Fruit fly (Drosophila melanogaster) whole organism, embryonic: ENCODE results near the gene CG42674.
A peak's percentile ranks its signal among the peaks of the same experiment; 100 is the strongest.

ENCODE experiments used
- Atf-2 ChIP-seq: fragments of 200-800 bp; sonication (Bioruptor generic); optimal IDR thresholded peaks from 2 replicates; lab custom pipeline; 2016; ENCODE audit warnings: missing biosample characterization, missing genetic modification characterization
- Awh ChIP-seq: fragments of 200-800 bp; sonication (Bioruptor generic); IDR thresholded peaks from 2 replicates; pipeline ENCODE4, ENCODE4 v1.3.6; 2022; ENCODE audit warnings: missing biosample characterization, missing genetic modification characterization
- CG1024 ChIP-seq: fragments of 200-800 bp; sonication (Bioruptor generic); IDR thresholded peaks from 2 replicates; pipeline ENCODE4 v1.3.6; 2022; ENCODE audit warnings: missing biosample characterization, missing genetic modification characterization
- CG10565 ChIP-seq: fragments of 200-800 bp; sonication (Bioruptor generic); optimal IDR thresholded peaks from 3 replicates; lab custom pipeline; 2016; ENCODE audit warnings: missing biosample characterization, mild to moderate bottlenecking, missing genetic modification characterization
- CG10654 ChIP-seq: fragments of 200-800 bp; sonication (Bioruptor generic); optimal IDR thresholded peaks from 2 replicates; lab custom pipeline; 2016; ENCODE audit warnings: missing biosample characterization, missing genetic modification characterization
- CG15269 ChIP-seq: fragments of 200-800 bp; sonication (Bioruptor generic); optimal IDR thresholded peaks from 2 replicates; lab custom pipeline; 2018; ENCODE audit warnings: missing biosample characterization, mild to moderate bottlenecking, missing genetic modification characterization, moderate library complexity
- CG2678 ChIP-seq: fragments of 200-800 bp; sonication (Bioruptor generic); optimal IDR thresholded peaks from 3 replicates; lab custom pipeline; 2019; ENCODE audit warnings: missing biosample characterization, mild to moderate bottlenecking, missing genetic modification characterization, moderate library complexity
- CG31441 ChIP-seq: fragments of 200-800 bp; sonication (Bioruptor generic); IDR thresholded peaks from 2 replicates; pipeline ENCODE4 v1.3.6; 2022; ENCODE audit warnings: missing biosample characterization, missing genetic modification characterization
- CG3407 ChIP-seq: fragments of 200-800 bp; sonication (Bioruptor generic); optimal IDR thresholded peaks from 2 replicates; lab custom pipeline; 2018; ENCODE audit warnings: missing biosample characterization, mild to moderate bottlenecking, missing genetic modification characterization
- CG6854 ChIP-seq: fragments of 200-800 bp; sonication (Bioruptor generic); optimal IDR thresholded peaks from 3 replicates; lab custom pipeline; 2017; ENCODE audit warnings: missing biosample characterization, mild to moderate bottlenecking, missing genetic modification characterization
- CG9727 ChIP-seq: fragments of 200-800 bp; sonication (Bioruptor generic); optimal IDR thresholded peaks from 3 replicates; lab custom pipeline; 2017; ENCODE audit warnings: missing biosample characterization, mild to moderate bottlenecking, missing genetic modification characterization
- D19A ChIP-seq: fragments of 200-800 bp; optimal IDR thresholded peaks from 3 replicates; lab custom pipeline; 2019; ENCODE audit warnings: missing biosample characterization, mild to moderate bottlenecking, missing genetic modification characterization, moderate library complexity
- Doc2 ChIP-seq: fragments of 200-800 bp; sonication (Bioruptor generic); IDR thresholded peaks from 2 replicates; pipeline ENCODE4 v1.3.6; 2022; ENCODE audit warnings: missing biosample characterization, missing genetic modification characterization
- E2f1 ChIP-seq: fragments of 200-800 bp; sonication (Bioruptor generic); IDR thresholded peaks from 2 replicates; pipeline ENCODE4 v1.3.6; 2022; ENCODE audit warnings: missing biosample characterization, missing genetic modification characterization
- Ets65A ChIP-seq: fragments of 200-800 bp; sonication (Bioruptor generic); peaks from one replicate; lab custom pipeline; 2016; ENCODE audit warnings: missing biosample characterization, missing genetic modification characterization
- Fer1 ChIP-seq: fragments of 200-800 bp; sonication (Bioruptor generic); optimal IDR thresholded peaks from 2 replicates; lab custom pipeline; 2017; ENCODE audit warnings: missing biosample characterization, mild to moderate bottlenecking, missing genetic modification characterization
- Gug ChIP-seq: fragments of 200-800 bp; sonication (Bioruptor generic); IDR thresholded peaks from 4 replicates; pipeline ENCODE4 v1.3.6; 2022; ENCODE audit warnings: missing biosample characterization, missing genetic modification characterization
- Hey ChIP-seq: fragments of 200-800 bp; sonication (Bioruptor generic); optimal IDR thresholded peaks from 3 replicates; lab custom pipeline; 2018; ENCODE audit warnings: missing biosample characterization, mild to moderate bottlenecking, missing genetic modification characterization
- Jarid2 ChIP-seq: fragments of 200-800 bp; sonication (Bioruptor generic); optimal IDR thresholded peaks from 3 replicates; lab custom pipeline; 2017; ENCODE audit warnings: mild to moderate bottlenecking, missing biosample characterization, missing genetic modification reagents, missing genetic modification characterization
- Meics ChIP-seq: fragments of 200-800 bp; sonication (Bioruptor generic); optimal IDR thresholded peaks from 2 replicates; lab custom pipeline; 2017; ENCODE audit warnings: missing biosample characterization, mild to moderate bottlenecking, missing genetic modification characterization
- Oaz ChIP-seq: fragments of 200-800 bp; sonication (Bioruptor generic); IDR thresholded peaks from 2 replicates; pipeline ENCODE4 v1.3.6; 2022; ENCODE audit warnings: missing biosample characterization, missing genetic modification characterization
- Ssrp ChIP-seq: fragments of 200-800 bp; sonication (Bioruptor generic); optimal IDR thresholded peaks from 2 replicates; lab custom pipeline; 2018; ENCODE audit warnings: missing biosample characterization, mild to moderate bottlenecking, missing genetic modification characterization, moderate library complexity
- Taf1 ChIP-seq: fragments of 200-800 bp; sonication (Bioruptor generic); IDR thresholded peaks from 2 replicates; pipeline ENCODE4 v1.3.6; 2022; ENCODE audit warnings: missing biosample characterization, missing genetic modification characterization
- amos ChIP-seq: fragments of 200-800 bp; sonication (Bioruptor generic); IDR thresholded peaks from 2 replicates; pipeline ENCODE4 v1.3.6; 2022; ENCODE audit warnings: missing biosample characterization, missing genetic modification characterization; ENCODE audit not compliant: partially characterized antibody
- cato ChIP-seq: fragments of 200-800 bp; sonication (Bioruptor generic); optimal IDR thresholded peaks from 2 replicates; lab custom pipeline; 2016; ENCODE audit warnings: missing biosample characterization, missing genetic modification characterization, borderline replicate concordance
- chinmo ChIP-seq: fragments of 200-800 bp; sonication (Bioruptor generic); IDR thresholded peaks from 4 replicates; pipeline ENCODE4 v1.3.6; 2022; ENCODE audit warnings: missing biosample characterization, missing genetic modification characterization; ENCODE audit not compliant: partially characterized antibody
- dan ChIP-seq: fragments of 200-800 bp; sonication (Bioruptor generic); IDR thresholded peaks from 2 replicates; pipeline ENCODE4 v1.3.6; 2022; ENCODE audit warnings: missing biosample characterization, missing genetic modification characterization
- disco-r ChIP-seq: fragments of 200-800 bp; sonication (Bioruptor generic); optimal IDR thresholded peaks from 2 replicates; lab custom pipeline; 2016; ENCODE audit warnings: missing biosample characterization, missing genetic modification characterization
- fd64A ChIP-seq: fragments of 200-800 bp; sonication (Bioruptor generic); optimal IDR thresholded peaks from 3 replicates; lab custom pipeline; 2018; ENCODE audit warnings: missing biosample characterization, mild to moderate bottlenecking, missing genetic modification characterization
- ftz-f1 ChIP-seq: fragments of 200-800 bp; sonication (Bioruptor generic); optimal IDR thresholded peaks from 2 replicates; lab custom pipeline; 2016; ENCODE audit warnings: missing biosample characterization, missing genetic modification characterization
- fu2 ChIP-seq: fragments of 200-800 bp; sonication (Bioruptor generic); optimal IDR thresholded peaks from 2 replicates; lab custom pipeline; 2016; ENCODE audit warnings: missing biosample characterization, missing genetic modification characterization
- gsb-n ChIP-seq: fragments of 200-800 bp; sonication (Bioruptor generic); optimal IDR thresholded peaks from 3 replicates; lab custom pipeline; 2018; ENCODE audit warnings: missing biosample characterization, mild to moderate bottlenecking, missing genetic modification characterization
- kay ChIP-seq: fragments of 200-800 bp; sonication (Bioruptor generic); optimal IDR thresholded peaks from 2 replicates; lab custom pipeline; 2016; ENCODE audit warnings: missing biosample characterization, missing genetic modification characterization
- lab ChIP-seq: fragments of 200-800 bp; sonication (Bioruptor generic); optimal IDR thresholded peaks from 3 replicates; lab custom pipeline; 2017; ENCODE audit warnings: missing biosample characterization, missing genetic modification characterization, mild to moderate bottlenecking, moderate library complexity, missing genetic modification reagents
- luna ChIP-seq: fragments of 200-800 bp; sonication (Bioruptor generic); optimal IDR thresholded peaks from 2 replicates; lab custom pipeline; 2016; ENCODE audit warnings: missing biosample characterization, missing genetic modification characterization
- pan ChIP-seq, 4 experiments: fragments of >200 bp in 3 of 4; fragments of 200-800 bp in 1 of 4; sonication (Bioruptor generic) in 1 of 4; optimal IDR thresholded peaks in 3 of 4; IDR thresholded peaks in 1 of 4; 2 replicates each; pipeline versions ENCODE4 v1.3.6 to Lab custom; 2017 to 2022; ENCODE audit warnings: missing biosample characterization in 2 of 4, missing genetic modification characterization in 2 of 4, mixed read lengths in 1 of 4
- pros ChIP-seq: fragments of 200-800 bp; sonication (Bioruptor generic); optimal IDR thresholded peaks from 3 replicates; lab custom pipeline; 2019; ENCODE audit warnings: missing biosample characterization, mild to moderate bottlenecking, missing genetic modification characterization, moderate library complexity
- ranshi ChIP-seq: fragments of 200-800 bp; sonication (Bioruptor generic); IDR thresholded peaks from 2 replicates; pipeline ENCODE4 v1.3.6; 2022; ENCODE audit warnings: missing biosample characterization, missing genetic modification characterization
- scrt ChIP-seq: fragments of 200-800 bp; sonication (Bioruptor generic); optimal IDR thresholded peaks from 2 replicates; lab custom pipeline; 2018; ENCODE audit warnings: missing biosample characterization, mild to moderate bottlenecking, missing genetic modification characterization, moderate library complexity
- shn ChIP-seq: fragments of 200-800 bp; sonication (Bioruptor generic); optimal IDR thresholded peaks from 3 replicates; lab custom pipeline; 2016; ENCODE audit warnings: missing biosample characterization, missing genetic modification characterization
- sna ChIP-seq: fragments of 200-800 bp; sonication (Bioruptor generic); IDR thresholded peaks from 2 replicates; pipeline ENCODE4 v1.3.6; 2022; ENCODE audit warnings: missing biosample characterization, missing genetic modification characterization; ENCODE audit not compliant: partially characterized antibody
- so ChIP-seq: fragments of 200-800 bp; sonication (Bioruptor generic); IDR thresholded peaks from 3 replicates; pipeline ENCODE4 v1.3.6; 2022; ENCODE audit warnings: missing biosample characterization, missing genetic modification characterization
- tio ChIP-seq: fragments of 200-800 bp; sonication (Bioruptor generic); optimal IDR thresholded peaks from 2 replicates; lab custom pipeline; 2017; ENCODE audit warnings: missing biosample characterization, missing genetic modification characterization, inconsistent platforms
- tna ChIP-seq: fragments of 200-800 bp; sonication (Bioruptor generic); IDR thresholded peaks from 2 replicates; pipeline ENCODE4 v1.3.6; 2022; ENCODE audit warnings: missing biosample characterization, missing genetic modification characterization; ENCODE audit not compliant: partially characterized antibody
- trh ChIP-seq: fragments of 200-800 bp; sonication (Bioruptor generic); optimal IDR thresholded peaks from 2 replicates; lab custom pipeline; 2016; ENCODE audit warnings: missing biosample characterization, missing genetic modification characterization
- tx ChIP-seq: fragments of 200-800 bp; sonication (Bioruptor generic); optimal IDR thresholded peaks from 2 replicates; lab custom pipeline; 2016; ENCODE audit warnings: missing biosample characterization, missing genetic modification characterization
- unc-4 ChIP-seq: fragments of 200-800 bp; sonication (Bioruptor generic); IDR thresholded peaks from 2 replicates; pipeline ENCODE4 v1.3.6; 2022; ENCODE audit warnings: missing biosample characterization, missing genetic modification characterization; ENCODE audit not compliant: partially characterized antibody
- unpg ChIP-seq: fragments of 200-800 bp; sonication (Bioruptor generic); optimal IDR thresholded peaks from 3 replicates; lab custom pipeline; 2018; ENCODE audit warnings: missing biosample characterization, mild to moderate bottlenecking, missing genetic modification characterization, moderate library complexity
- vfl ChIP-seq: fragments of 200-800 bp; sonication (Bioruptor generic); optimal IDR thresholded peaks from 2 replicates; lab custom pipeline; 2016; ENCODE audit warnings: missing biosample characterization, missing genetic modification characterization

The CG42674 gene

DNA sequence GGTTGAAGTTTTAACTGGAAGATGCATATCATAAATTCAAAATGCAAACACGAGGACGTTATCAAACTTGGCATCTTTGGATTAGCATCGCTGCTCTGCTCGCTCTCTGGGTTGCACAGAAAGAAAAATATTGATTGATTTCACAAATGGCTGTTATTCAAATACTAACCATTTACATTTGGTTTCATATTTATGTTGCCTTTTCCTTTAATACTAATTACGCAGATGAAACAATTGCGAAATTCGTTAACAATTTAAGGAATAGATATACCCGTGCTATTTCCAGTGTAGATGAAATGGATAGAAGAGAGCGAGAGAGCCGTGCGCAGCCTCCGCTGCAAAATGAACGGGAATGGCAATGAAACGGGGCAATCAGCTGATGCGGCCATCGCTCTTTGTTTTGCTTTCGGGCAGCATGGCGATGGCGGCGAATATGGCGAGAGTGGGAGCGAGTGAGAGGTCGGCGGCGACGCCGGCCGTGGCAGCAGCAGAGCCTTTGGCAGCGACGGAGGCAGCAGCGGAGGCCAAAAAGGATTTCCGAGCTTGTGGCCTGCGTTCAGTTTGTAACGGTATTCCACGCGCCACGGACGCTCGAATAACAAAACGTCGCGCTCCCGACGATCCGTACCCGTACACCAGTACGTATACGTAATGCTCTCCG lies 49.5 kb upstream of the CG42674 start, which contains the start of gene rdgC (continued):
- peak; percentile 86 for TF ChIP-seq luna (GFP tag; lab: Kevin White, UChicago)
- TF ChIP-seq CG15269 (tag; lab: Kevin White, UChicago) = peak; percentile 96
- no peak for TF ChIP-seq chinmo (GFP tag; lab: Robert Waterston, UW)
- TF ChIP-seq pan (optimal IDR thresholded peaks at IDR 0.05; lab: Kevin White, UChicago) = no peak
- TF ChIP-seq pan (GFP tag; optimal IDR thresholded peaks at IDR 0.05 in 1 of 2, IDR thresholded peaks at IDR 0.05 in 1 of 2) = peak in 1 of 2 experiments; percentile 98
- TF ChIP-seq so (GFP tag; lab: Robert Waterston, UW) = peak; percentile 96
- TF ChIP-seq pros (GFP tag; lab: Kevin White, UChicago) = no peak
- peak; percentile 85 for TF ChIP-seq CG3407 (GFP tag; lab: Kevin White, UChicago)
- peak; percentile 87 for TF ChIP-seq cato (GFP tag; lab: Kevin White, UChicago)
- TF ChIP-seq CG9727 (GFP tag; lab: Kevin White, UChicago) = peak; percentile 93
- peak; percentile 91 for TF ChIP-seq disco-r (GFP tag; lab: Kevin White, UChicago)
- peak; percentile 94 for TF ChIP-seq Oaz (GFP tag; lab: Robert Waterston, UW)
- no peak for TF ChIP-seq tna (GFP tag; lab: Robert Waterston, UW)
- TF ChIP-seq tx (GFP tag; lab: Kevin White, UChicago) = peak; percentile 91
- TF ChIP-seq Fer1 (GFP tag; lab: Kevin White, UChicago) = peak; percentile 96
- peak; percentile 90 for TF ChIP-seq shn (GFP tag; lab: Kevin White, UChicago)
- TF ChIP-seq ranshi (GFP tag; lab: Robert Waterston, UW) = peak; percentile 98
- TF ChIP-seq CG10565 = peak; percentile 68
- peak; percentile 91 for TF ChIP-seq kay
- TF ChIP-seq Gug (GFP tag; lab: Robert Waterston, UW) = peak; percentile 91
- TF ChIP-seq Awh (GFP tag; lab: Robert Waterston, UW) = peak; percentile 97
- TF ChIP-seq unc-4 (GFP tag; lab: Robert Waterston, UW) = 0 out of 2 replicates have a peak, but pooled peaks have one; percentile 28
- peak; percentile 89 for TF ChIP-seq trh
- peak; percentile 99 for TF ChIP-seq Ets65A (GFP tag; lab: Kevin White, UChicago)
- peak; percentile 91 for TF ChIP-seq Atf-2 (GFP tag; lab: Kevin White, UChicago)
- TF ChIP-seq tio (GFP tag; lab: Kevin White, UChicago) = peak; percentile 92
- TF ChIP-seq unpg (GFP tag; lab: Kevin White, UChicago) = peak; percentile 97
- 0 out of 2 replicates have a peak, but pooled peaks have one; percentile 17 for TF ChIP-seq amos (GFP tag; lab: Robert Waterston, UW)
- peak; percentile 89 for TF ChIP-seq Doc2
- TF ChIP-seq CG31441 (GFP tag; lab: Robert Waterston, UW) = peak; percentile 95
- peak; percentile 91 for TF ChIP-seq Ssrp (tag; lab: Kevin White, UChicago)
- TF ChIP-seq Jarid2 (GFP tag; lab: Kevin White, UChicago) = peak; percentile 66
- TF ChIP-seq Taf1 = peak; percentile 87
- TF ChIP-seq D19A (tag; lab: Kevin White, UChicago) = peak; percentile 93
- peak; percentile 86 for TF ChIP-seq gsb-n (tag; lab: Kevin White, UChicago)
- TF ChIP-seq CG2678 (tag; lab: Kevin White, UChicago) = peak; percentile 97
- TF ChIP-seq ftz-f1 (GFP tag; lab: Kevin White, UChicago) = peak; percentile 77
- peak; percentile 97 for TF ChIP-seq E2f1 (GFP tag; lab: Robert Waterston, UW)
- peak; percentile 95 for TF ChIP-seq fu2 (GFP tag; lab: Kevin White, UChicago)
- peak; percentile 85 for TF ChIP-seq fd64A (GFP tag; lab: Kevin White, UChicago)
- TF ChIP-seq vfl = peak; percentile 82
- no peak; the same call in 1 of the 2 replicates for TF ChIP-seq dan (GFP tag; lab: Robert Waterston, UW)
- peak; percentile 94 for TF ChIP-seq CG10654 (GFP tag; lab: Kevin White, UChicago)
- peak; percentile 94 for TF ChIP-seq CG1024 (GFP tag; lab: Robert Waterston, UW)
- TF ChIP-seq Meics (GFP tag; lab: Kevin White, UChicago) = peak; percentile 97
- TF ChIP-seq sna (GFP tag; lab: Robert Waterston, UW) = no peak
- peak; percentile 98 for TF ChIP-seq lab
- peak; percentile 94 for TF ChIP-seq scrt (GFP tag; lab: Kevin White, UChicago)
- TF ChIP-seq Hey (tag; lab: Kevin White, UChicago) = peak; percentile 47
- TF ChIP-seq CG6854 (GFP tag; lab: Kevin White, UChicago) = peak; percentile 94
